Fruit fly (Drosophila melanogaster) whole organism, embryonic: ENCODE measurements around the gene CG5160.
A peak's percentile ranks its signal among the peaks of the same experiment; 100 is the strongest.

Experiments used
- Awh ChIP-seq: fragments of 200-800 bp; sonication (Bioruptor generic); IDR thresholded peaks from 2 replicates; pipeline ENCODE4, ENCODE4 v1.3.6; 2022; ENCODE audit warnings: missing biosample characterization, missing genetic modification characterization
- CG12299 ChIP-seq: fragments of 200-800 bp; sonication (Bioruptor generic); optimal IDR thresholded peaks from 2 replicates; lab custom pipeline; 2018; ENCODE audit warnings: missing biosample characterization, mild to moderate bottlenecking, missing genetic modification characterization
- CG1233 ChIP-seq: fragments of 200-800 bp; sonication (Bioruptor generic); optimal IDR thresholded peaks from 4 replicates; lab custom pipeline; 2018; ENCODE audit warnings: missing biosample characterization, mild to moderate bottlenecking, missing genetic modification characterization
- CG13624 ChIP-seq: fragments of 200-800 bp; sonication (Bioruptor generic); optimal IDR thresholded peaks from 2 replicates; lab custom pipeline; 2016; ENCODE audit warnings: missing biosample characterization, missing genetic modification characterization
- CG14014 ChIP-seq: fragments of 200-800 bp; sonication (Bioruptor generic); IDR thresholded peaks from 2 replicates; pipeline ENCODE4 v1.3.6; 2022; ENCODE audit warnings: missing biosample characterization, missing genetic modification characterization
- CG1792 ChIP-seq: fragments of 200-800 bp; sonication (Bioruptor generic); optimal IDR thresholded peaks from 2 replicates; lab custom pipeline; 2016; ENCODE audit warnings: missing biosample characterization, missing genetic modification characterization
- CG2120 ChIP-seq: fragments of 200-800 bp; sonication (Bioruptor generic); optimal IDR thresholded peaks from 3 replicates; lab custom pipeline; 2016; ENCODE audit warnings: missing biosample characterization, missing genetic modification characterization
- CG2678 ChIP-seq: fragments of 200-800 bp; sonication (Bioruptor generic); optimal IDR thresholded peaks from 3 replicates; lab custom pipeline; 2019; ENCODE audit warnings: missing biosample characterization, mild to moderate bottlenecking, missing genetic modification characterization, moderate library complexity
- CG31441 ChIP-seq: fragments of 200-800 bp; sonication (Bioruptor generic); IDR thresholded peaks from 2 replicates; pipeline ENCODE4 v1.3.6; 2022; ENCODE audit warnings: missing biosample characterization, missing genetic modification characterization
- CG3838 ChIP-seq: fragments of 200-800 bp; sonication (Bioruptor generic); optimal IDR thresholded peaks from 3 replicates; lab custom pipeline; 2016; ENCODE audit warnings: missing biosample characterization, missing genetic modification characterization
- CG5180 ChIP-seq: fragments of 200-800 bp; sonication (Bioruptor generic); optimal IDR thresholded peaks from 3 replicates; lab custom pipeline; 2017; ENCODE audit warnings: missing biosample characterization, missing genetic modification characterization, mild to moderate bottlenecking, moderate library complexity, missing genetic modification reagents
- CG6689 ChIP-seq: fragments of 200-800 bp; sonication (Bioruptor generic); IDR thresholded peaks from 2 replicates; pipeline ENCODE4 v1.3.6; 2022; ENCODE audit warnings: missing biosample characterization, missing genetic modification characterization
- CG7556 ChIP-seq: fragments of 200-800 bp; sonication (Bioruptor generic); optimal IDR thresholded peaks from 2 replicates; lab custom pipeline; 2017; ENCODE audit warnings: missing biosample characterization, mild to moderate bottlenecking, missing genetic modification characterization
- Dip2 ChIP-seq: fragments of 200-800 bp; sonication (Bioruptor generic); IDR thresholded peaks from 2 replicates; pipeline ENCODE4 v1.3.6; 2022; ENCODE audit warnings: missing biosample characterization, missing genetic modification characterization
- Elba2 ChIP-seq: fragments of 200-800 bp; sonication (Bioruptor generic); optimal IDR thresholded peaks from 3 replicates; lab custom pipeline; 2016; ENCODE audit warnings: missing biosample characterization, missing genetic modification characterization
- Fer3 ChIP-seq: fragments of 200-800 bp; sonication (Bioruptor generic); optimal IDR thresholded peaks from 2 replicates; lab custom pipeline; 2018; ENCODE audit warnings: missing biosample characterization, mild to moderate bottlenecking, missing genetic modification characterization, moderate library complexity
- HLH54F ChIP-seq: fragments of 200-800 bp; sonication (Bioruptor generic); optimal IDR thresholded peaks from 3 replicates; lab custom pipeline; 2016; ENCODE audit warnings: missing biosample characterization, missing genetic modification characterization
- Hand ChIP-seq: fragments of 200-800 bp; sonication (Bioruptor generic); optimal IDR thresholded peaks from 2 replicates; lab custom pipeline; 2017; ENCODE audit warnings: mild to moderate bottlenecking, missing biosample characterization, missing genetic modification reagents, missing genetic modification characterization
- Hmx ChIP-seq: fragments of 200-800 bp; sonication (Bioruptor generic); optimal IDR thresholded peaks from 2 replicates; lab custom pipeline; 2016; ENCODE audit warnings: missing biosample characterization, missing genetic modification characterization
- Hr3 ChIP-seq: fragments of 200-800 bp; sonication (Bioruptor generic); optimal IDR thresholded peaks from 3 replicates; lab custom pipeline; 2016; ENCODE audit warnings: missing biosample characterization, missing genetic modification characterization
- Mad ChIP-seq: fragments of 200-800 bp; sonication (Bioruptor generic); optimal IDR thresholded peaks from 2 replicates; lab custom pipeline; 2016; ENCODE audit warnings: missing biosample characterization, missing genetic modification characterization
- Max ChIP-seq: fragments of 200-800 bp; sonication (Bioruptor generic); optimal IDR thresholded peaks from 2 replicates; lab custom pipeline; 2016; ENCODE audit warnings: missing biosample characterization, mild to moderate bottlenecking, missing genetic modification characterization
- Oli ChIP-seq: fragments of 200-800 bp; sonication (Bioruptor generic); optimal IDR thresholded peaks from 2 replicates; lab custom pipeline; 2018; ENCODE audit warnings: missing biosample characterization, mild to moderate bottlenecking, missing genetic modification characterization, moderate library complexity
- Sin3A ChIP-seq: fragments of >200 bp; optimal IDR thresholded peaks from 2 replicates; lab custom pipeline; 2018
- Stat92E ChIP-seq, 3 experiments: fragments of >200 bp in 2 of 3; fragments of 200-800 bp in 1 of 3; sonication (Bioruptor generic) in 1 of 3; optimal IDR thresholded peaks; 2 replicates each; lab custom pipeline; 2017 to 2019; ENCODE audit warnings: missing biosample characterization in 3 of 3, missing genetic modification characterization in 3 of 3, mild to moderate bottlenecking in 1 of 3, moderate library complexity in 1 of 3
- Tbp ChIP-seq: fragments of >200 bp; optimal IDR thresholded peaks from 2 replicates; lab custom pipeline; 2018; ENCODE audit warnings: missing biosample characterization, missing genetic modification characterization
- Vsx1 ChIP-seq: fragments of 200-800 bp; sonication (Bioruptor generic); optimal IDR thresholded peaks from 2 replicates; lab custom pipeline; 2017; ENCODE audit warnings: missing biosample characterization, mild to moderate bottlenecking, missing genetic modification characterization, missing genetic modification reagents
- chinmo ChIP-seq: fragments of 200-800 bp; sonication (Bioruptor generic); IDR thresholded peaks from 4 replicates; pipeline ENCODE4 v1.3.6; 2022; ENCODE audit warnings: missing biosample characterization, missing genetic modification characterization; ENCODE audit not compliant: partially characterized antibody
- dmrt11E ChIP-seq: fragments of 200-800 bp; sonication (Bioruptor generic); optimal IDR thresholded peaks from 3 replicates; lab custom pipeline; 2018; ENCODE audit warnings: missing biosample characterization, mild to moderate bottlenecking, missing genetic modification characterization, moderate library complexity
- esg ChIP-seq: fragments of 200-800 bp; sonication (Bioruptor generic); conservative IDR thresholded peaks from 2 replicates; pipeline ENCODE4 v1.3.6; 2022; ENCODE audit warnings: missing biosample characterization, missing genetic modification characterization
- fd102C ChIP-seq: fragments of 200-800 bp; sonication (Bioruptor generic); optimal IDR thresholded peaks from 2 replicates; lab custom pipeline; 2018; ENCODE audit warnings: missing biosample characterization, mild to moderate bottlenecking, missing genetic modification characterization, moderate library complexity
- fu2 ChIP-seq: fragments of 200-800 bp; sonication (Bioruptor generic); optimal IDR thresholded peaks from 2 replicates; lab custom pipeline; 2016; ENCODE audit warnings: missing biosample characterization, missing genetic modification characterization
- gem ChIP-seq: fragments of 200-800 bp; sonication (Bioruptor generic); optimal IDR thresholded peaks from 2 replicates; lab custom pipeline; 2019; ENCODE audit warnings: missing biosample characterization, mild to moderate bottlenecking, missing genetic modification characterization, moderate library complexity
- hb ChIP-seq: fragments of 200-800 bp; sonication (Bioruptor generic); IDR thresholded peaks from 3 replicates; pipeline ENCODE4 v1.3.6; 2022; ENCODE audit warnings: missing biosample characterization, missing genetic modification characterization; ENCODE audit not compliant: partially characterized antibody
- hth ChIP-seq: fragments of >200 bp; optimal IDR thresholded peaks from 2 replicates; lab custom pipeline; 2017; ENCODE audit warnings: inconsistent platforms
- insv ChIP-seq, 2 experiments: fragments of 200-800 bp; sonication (Bioruptor generic); optimal IDR thresholded peaks; 3 replicates each; lab custom pipeline; 2016 to 2018; ENCODE audit warnings: missing biosample characterization in 2 of 2, missing genetic modification characterization in 2 of 2
- lmd ChIP-seq: fragments of 200-800 bp; sonication (Bioruptor generic); IDR thresholded peaks from 2 replicates; pipeline ENCODE4 v1.3.6; 2022; ENCODE audit warnings: missing biosample characterization, missing genetic modification characterization
- nom ChIP-seq: fragments of 200-800 bp; sonication (Bioruptor generic); optimal IDR thresholded peaks from 2 replicates; lab custom pipeline; 2017; ENCODE audit warnings: missing biosample characterization, missing genetic modification characterization, mild to moderate bottlenecking, moderate library complexity, missing genetic modification reagents
- odd ChIP-seq: fragments of 200-800 bp; sonication (Bioruptor generic); optimal IDR thresholded peaks from 2 replicates; lab custom pipeline; 2017; ENCODE audit warnings: missing biosample characterization, mild to moderate bottlenecking, missing genetic modification characterization
- phol ChIP-seq: fragments of 200-800 bp; sonication (Bioruptor generic); optimal IDR thresholded peaks from 3 replicates; lab custom pipeline; 2018; ENCODE audit warnings: missing biosample characterization, mild to moderate bottlenecking, missing genetic modification characterization, moderate library complexity
- prd ChIP-seq, 3 experiments: fragments of >200 bp in 2 of 3; fragments of 200-800 bp in 1 of 3; sonication (Bioruptor generic) in 1 of 3; optimal IDR thresholded peaks in 2 of 3; IDR thresholded peaks in 1 of 3; 2 replicates in 2 of 3; 3 replicates in 1 of 3; pipeline versions ENCODE4 v1.3.6 to Lab custom; 2017 to 2022; ENCODE audit warnings: missing biosample characterization in 1 of 3, missing genetic modification characterization in 1 of 3
- ssp ChIP-seq: fragments of 200-800 bp; sonication (Bioruptor generic); IDR thresholded peaks from 2 replicates; pipeline ENCODE4 v1.3.6; 2022; ENCODE audit warnings: missing biosample characterization, missing genetic modification characterization
- trh ChIP-seq: fragments of 200-800 bp; sonication (Bioruptor generic); optimal IDR thresholded peaks from 2 replicates; lab custom pipeline; 2016; ENCODE audit warnings: missing biosample characterization, missing genetic modification characterization
- usp ChIP-seq: fragments of >200 bp; optimal IDR thresholded peaks from 2 replicates; lab custom pipeline; 2017; ENCODE audit warnings: missing biosample characterization, missing genetic modification characterization
- wor ChIP-seq: fragments of 200-800 bp; sonication (Bioruptor generic); IDR thresholded peaks from 2 replicates; pipeline ENCODE4 v1.3.6; 2022; ENCODE audit warnings: missing biosample characterization, missing genetic modification characterization
- z ChIP-seq: fragments of 200-800 bp; sonication (Bioruptor generic); IDR thresholded peaks from 3 replicates; pipeline ENCODE4 v1.3.6; 2022; ENCODE audit warnings: missing biosample characterization, missing genetic modification characterization

Gene CG5160

dm6 chr2L:7401627-7402026, 3.1 kb upstream of the CG5160 start (continued):
- TF ChIP-seq Dip2 (GFP tag; lab: Robert Waterston, UW) (no peak), lmd (GFP tag; lab: Robert Waterston, UW) (peak; percentile 83), Sin3A (lab: Kevin White, UChicago) (no peak), CG13624 (GFP tag; lab: Kevin White, UChicago) (no peak), Mad (GFP tag; lab: Kevin White, UChicago) (peak; percentile 5), Max (GFP tag; lab: Kevin White, UChicago) (peak; percentile 66), CG12299 (tag; lab: Kevin White, UChicago) (peak; percentile 71), gem (tag; lab: Kevin White, UChicago) (peak; percentile 80), usp (GFP tag; lab: Kevin White, UChicago) (no peak), CG3838 (GFP tag; lab: Kevin White, UChicago) (no peak), odd (GFP tag; lab: Kevin White, UChicago) (peak; percentile 52), insv (GFP tag; optimal IDR thresholded peaks at IDR 0.05; lab: Kevin White, UChicago) (no peak), Tbp (no peak), fu2 (no peak), fd102C (GFP tag; lab: Kevin White, UChicago) (no peak), CG2678 (tag; lab: Kevin White, UChicago) (peak; percentile 86), CG2120 (peak; percentile 80), CG1233 (GFP tag; lab: Kevin White, UChicago) (peak; percentile 46), Oli (tag; lab: Kevin White, UChicago) (peak; percentile 66), chinmo (no peak), trh (GFP tag; lab: Kevin White, UChicago) (peak; percentile 20), CG5180 (peak; percentile 30), dmrt11E (tag; lab: Kevin White, UChicago) (peak; percentile 67), Elba2 (GFP tag; lab: Kevin White, UChicago) (no peak), esg (GFP tag; lab: Robert Waterston, UW) (peak; percentile 63), phol (tag; lab: Kevin White, UChicago) (peak; percentile 65), CG31441 (GFP tag; lab: Robert Waterston, UW) (peak; percentile 71), prd (optimal IDR thresholded peaks at IDR 0.05; lab: Kevin White, UChicago) (no peak), prd (GFP tag; IDR thresholded peaks at IDR 0.05; lab: Robert Waterston, UW) (peak; percentile 84), Hmx (GFP tag; lab: Kevin White, UChicago) (peak; percentile 4), CG6689 (GFP tag; lab: Robert Waterston, UW) (peak; percentile 78), Fer3 (tag; lab: Kevin White, UChicago) (peak; percentile 80), Hr3 (GFP tag; lab: Kevin White, UChicago) (peak; percentile 25), HLH54F (GFP tag; lab: Kevin White, UChicago) (no peak), nom (GFP tag; lab: Kevin White, UChicago) (no peak), hb (GFP tag; lab: Robert Waterston, UW) (no peak), z (no peak), Hand (GFP tag; lab: Kevin White, UChicago) (peak; percentile 29), CG1792 (GFP tag; lab: Kevin White, UChicago) (no peak), hth (no peak), Vsx1 (GFP tag; lab: Kevin White, UChicago) (peak; percentile 4), CG7556 (GFP tag; lab: Kevin White, UChicago) (peak; percentile 63), wor (GFP tag; lab: Robert Waterston, UW) (peak; percentile 61), CG14014 (peak; percentile 72; the same call in 1 of the 2 replicates), Stat92E (GFP tag; optimal IDR thresholded peaks at IDR 0.05; lab: Kevin White, UChicago) (no peak), ssp (peak; percentile 54), Awh (GFP tag; lab: Robert Waterston, UW) (peak; percentile 65)
